Worm (Caenorhabditis elegans) whole organism, L1 larva: ENCODE results near the gene csn-1.

Experiments
- C16A3.4 ChIP-seq: fragments of 150-350 bp; optimal IDR thresholded peaks from 2 replicates; lab custom pipeline; 2014; ENCODE audit warnings: missing biosample characterization, missing genetic modification characterization
- F16B12.6 ChIP-seq: fragments of 150-350 bp; optimal IDR thresholded peaks from 2 replicates; lab custom pipeline; 2014; ENCODE audit warnings: missing biosample characterization, missing genetic modification characterization
- aly-2 ChIP-seq: fragments of 150-350 bp; optimal IDR thresholded peaks from 2 replicates; lab custom pipeline; 2014; ENCODE audit warnings: missing biosample characterization, missing genetic modification characterization
- blmp-1 ChIP-seq: fragments of 150-350 bp; optimal IDR thresholded peaks from 2 replicates; lab custom pipeline; 2014; ENCODE audit warnings: missing biosample characterization, missing genetic modification characterization
- ces-1 ChIP-seq: fragments of 150-350 bp; optimal IDR thresholded peaks from 2 replicates; lab custom pipeline; 2014; ENCODE audit warnings: missing biosample characterization, missing genetic modification reagents, missing genetic modification characterization
- dsc-1 ChIP-seq: sonication (generic microtip); optimal IDR thresholded peaks from 2 replicates; lab custom pipeline; 2016; ENCODE audit warnings: mild to moderate bottlenecking, missing genetic modification characterization, missing compliant biosample characterization
- efl-1 ChIP-seq, 4 experiments: fragments of 150-350 bp; optimal IDR thresholded peaks in 3 of 4; peaks in 1 of 4; 1 replicate in 1 of 4; 2 replicates in 3 of 4; lab custom pipeline; 2014; ENCODE audit warnings: missing biosample characterization in 2 of 4, missing genetic modification characterization in 2 of 4, missing genetic modification reagents in 2 of 4
- egl-13 ChIP-seq: sonication (generic microtip); optimal IDR thresholded peaks from 2 replicates; lab custom pipeline; 2016; ENCODE audit warnings: missing genotype, missing genetic modification reagents, missing genetic modification characterization, missing compliant biosample characterization
- elt-3 ChIP-seq, 6 experiments: fragments of 150-350 bp in 1 of 6; sonication (generic microtip); optimal IDR thresholded peaks; 2 replicates each; lab custom pipeline; 2017 to 2018; ENCODE audit warnings: missing biosample characterization in 6 of 6, missing genetic modification characterization in 6 of 6, inconsistent platforms in 1 of 6
- grh-1 ChIP-seq: fragments of 200-800 bp; sonication (Bioruptor generic); IDR thresholded peaks from 2 replicates; pipeline ENCODE4 v1.3.6; 2022; ENCODE audit warnings: missing genetic modification reagents, missing genetic modification characterization, missing compliant biosample characterization
- hlh-4 ChIP-seq: sonication (generic microtip); optimal IDR thresholded peaks from 2 replicates; lab custom pipeline; 2016; ENCODE audit warnings: mild to moderate bottlenecking, missing genetic modification characterization, missing compliant biosample characterization
- isw-1 ChIP-seq: fragments of 200-800 bp; sonication (Bioruptor generic); IDR thresholded peaks from 2 replicates; pipeline ENCODE4 v1.3.6; 2022; ENCODE audit warnings: missing genetic modification characterization, missing compliant biosample characterization
- jun-1 ChIP-seq: fragments of 150-350 bp; optimal IDR thresholded peaks from 2 replicates; lab custom pipeline; 2014; ENCODE audit warnings: missing biosample characterization, missing genetic modification reagents, missing genetic modification characterization
- lin-13 ChIP-seq: fragments of 150-350 bp; optimal IDR thresholded peaks from 2 replicates; lab custom pipeline; 2014; ENCODE audit warnings: missing biosample characterization, missing genetic modification reagents, missing genetic modification characterization
- lin-14 ChIP-seq: fragments of 200-800 bp; sonication (Bioruptor generic); optimal IDR thresholded peaks from 2 replicates; lab custom pipeline; 2018; ENCODE audit warnings: mild to moderate bottlenecking, missing genetic modification characterization, moderate library complexity, missing compliant biosample characterization
- lir-3 ChIP-seq: sonication (generic microtip); optimal IDR thresholded peaks from 2 replicates; lab custom pipeline; 2016; ENCODE audit warnings: mild to moderate bottlenecking, missing genetic modification characterization, moderate library complexity, missing compliant biosample characterization; ENCODE audit not compliant: poor library complexity
- mdl-1 ChIP-seq, 2 experiments: fragments of 150-350 bp; optimal IDR thresholded peaks; 2 replicates each; lab custom pipeline; 2014 to 2017; ENCODE audit warnings: missing biosample characterization in 2 of 2, missing genetic modification characterization in 2 of 2, inconsistent platforms in 1 of 2
- mef-2 ChIP-seq: fragments of 150-350 bp; optimal IDR thresholded peaks from 2 replicates; lab custom pipeline; 2014; ENCODE audit warnings: missing biosample characterization, missing genetic modification characterization
- mep-1 ChIP-seq: fragments of 150-350 bp; optimal IDR thresholded peaks from 2 replicates; lab custom pipeline; 2014; ENCODE audit warnings: missing biosample characterization, missing genetic modification characterization
- nhr-11 ChIP-seq: fragments of 150-350 bp; optimal IDR thresholded peaks from 2 replicates; lab custom pipeline; 2014; ENCODE audit warnings: missing biosample characterization, missing genetic modification characterization
- nhr-19 ChIP-seq: fragments of 200-800 bp; sonication (Bioruptor generic); conservative IDR thresholded peaks from 2 replicates; pipeline ENCODE4 v1.3.6; 2022; ENCODE audit warnings: missing genetic modification characterization, missing compliant biosample characterization
- nhr-20 ChIP-seq: sonication (generic microtip); optimal IDR thresholded peaks from 2 replicates; lab custom pipeline; 2016; ENCODE audit warnings: mild to moderate bottlenecking, missing genetic modification characterization, missing compliant biosample characterization
- nhr-237 ChIP-seq: fragments of 150-350 bp; optimal IDR thresholded peaks from 2 replicates; lab custom pipeline; 2014; ENCODE audit warnings: missing biosample characterization, missing genetic modification characterization
- nhr-28 ChIP-seq: fragments of 150-350 bp; optimal IDR thresholded peaks from 2 replicates; lab custom pipeline; 2014; ENCODE audit warnings: missing biosample characterization, missing genetic modification characterization
- nhr-47 ChIP-seq: sonication (generic microtip); optimal IDR thresholded peaks from 2 replicates; lab custom pipeline; 2016; ENCODE audit warnings: mild to moderate bottlenecking, missing genetic modification characterization, moderate library complexity, missing compliant biosample characterization
- nhr-71 ChIP-seq: sonication (generic microtip); optimal IDR thresholded peaks from 2 replicates; lab custom pipeline; 2016; ENCODE audit warnings: mild to moderate bottlenecking, missing genetic modification characterization, moderate library complexity, missing compliant biosample characterization
- nhr-77 ChIP-seq: fragments of 150-350 bp; optimal IDR thresholded peaks from 2 replicates; lab custom pipeline; 2014; ENCODE audit warnings: missing biosample characterization, missing genetic modification characterization
- nhr-84 ChIP-seq: sonication (generic microtip); optimal IDR thresholded peaks from 2 replicates; lab custom pipeline; 2017; ENCODE audit warnings: missing biosample characterization, missing genetic modification characterization
- nhr-90 ChIP-seq: sonication (generic microtip); optimal IDR thresholded peaks from 2 replicates; lab custom pipeline; 2016; ENCODE audit warnings: mild to moderate bottlenecking, missing genetic modification characterization, missing compliant biosample characterization; ENCODE audit not compliant: poor library complexity
- pag-3 ChIP-seq: sonication (generic microtip); optimal IDR thresholded peaks from 2 replicates; lab custom pipeline; 2017; ENCODE audit warnings: missing genetic modification characterization, mild to moderate bottlenecking, missing compliant biosample characterization, antibody characterized with exemption, borderline replicate concordance; ENCODE audit not compliant: insufficient read depth
- pax-3 ChIP-seq: fragments of 200-800 bp; sonication (Bioruptor generic); optimal IDR thresholded peaks from 2 replicates; lab custom pipeline; 2018; ENCODE audit warnings: mild to moderate bottlenecking, missing genetic modification characterization, moderate library complexity, missing compliant biosample characterization
- rnt-1 ChIP-seq: sonication (generic microtip); optimal IDR thresholded peaks from 2 replicates; lab custom pipeline; 2016; ENCODE audit warnings: mild to moderate bottlenecking, missing genetic modification characterization, moderate library complexity, missing compliant biosample characterization
- snpc-4 ChIP-seq: fragments of 150-350 bp; optimal IDR thresholded peaks from 2 replicates; lab custom pipeline; 2014; ENCODE audit warnings: missing biosample characterization, missing genetic modification characterization
- sox-4 ChIP-seq: sonication (generic microtip); optimal IDR thresholded peaks from 2 replicates; lab custom pipeline; 2016; ENCODE audit warnings: missing genetic modification characterization, missing compliant biosample characterization
- sup-37 ChIP-seq: fragments of 200-800 bp; sonication (Bioruptor generic); optimal IDR thresholded peaks from 2 replicates; lab custom pipeline; 2018; ENCODE audit warnings: mild to moderate bottlenecking, missing genetic modification characterization, missing compliant biosample characterization
- tlp-1 ChIP-seq: fragments of 150-350 bp; optimal IDR thresholded peaks from 2 replicates; lab custom pipeline; 2014; ENCODE audit warnings: missing biosample characterization, missing genetic modification characterization
- unc-30 ChIP-seq: sonication (generic microtip); optimal IDR thresholded peaks from 2 replicates; lab custom pipeline; 2017; ENCODE audit warnings: missing biosample characterization, missing genetic modification characterization
- zip-4 ChIP-seq: fragments of 200-800 bp; sonication (Bioruptor generic); optimal IDR thresholded peaks from 2 replicates; lab custom pipeline; 2018; ENCODE audit warnings: mild to moderate bottlenecking, missing genetic modification characterization, moderate library complexity, missing compliant biosample characterization
- ztf-11 ChIP-seq, 2 experiments: sonication (generic microtip); optimal IDR thresholded peaks; 2 replicates each; lab custom pipeline; 2016 to 2017; ENCODE audit warnings: missing genetic modification characterization in 2 of 2, missing biosample characterization in 1 of 2, missing compliant biosample characterization in 1 of 2

Gene csn-1

DNA sequence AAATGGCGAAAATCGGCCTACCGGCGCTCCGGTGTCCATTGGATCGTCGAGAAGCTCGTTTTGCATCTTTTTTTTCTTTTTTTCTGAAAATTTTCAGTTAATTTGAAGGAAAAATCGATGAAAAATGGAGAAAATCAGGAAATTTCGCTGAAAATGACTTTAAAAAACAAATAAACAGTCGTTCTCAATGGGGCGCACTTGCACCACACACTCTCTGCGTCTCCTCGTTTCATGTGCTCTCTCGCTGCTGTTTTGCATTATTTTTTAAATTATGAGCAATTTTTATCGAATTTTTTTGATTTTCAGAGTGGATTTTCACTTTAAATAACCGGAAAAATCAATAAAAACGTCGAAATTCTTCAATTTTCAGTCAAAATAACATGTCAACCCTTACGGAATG is at the start of gene csn-1 (continued):
- TF ChIP-seq nhr-77 (tag; lab: Kevin White, UChicago) (no peak), nhr-90 (tag; lab: Kevin White, UChicago) (no peak), grh-1 (GFP tag; lab: Robert Waterston, UW) (no peak), lin-13 (GFP tag; lab: Kevin White, UChicago) (no peak), rnt-1 (tag; lab: Kevin White, UChicago) (no peak), sox-4 (tag; lab: Kevin White, UChicago) (no peak), nhr-19 (GFP tag; lab: Robert Waterston, UW) (no peak), nhr-47 (tag; lab: Kevin White, UChicago) (no peak), nhr-237 (no peak), F16B12.6 (tag; lab: Kevin White, UChicago) (no peak), lir-3 (no peak), isw-1 (GFP tag; lab: Robert Waterston, UW) (peak; percentile 1; the same call in 1 of the 2 replicates), nhr-11 (tag; lab: Kevin White, UChicago) (no peak), lin-14 (no peak), aly-2 (tag; lab: Kevin White, UChicago) (no peak), nhr-20 (no peak), mef-2 (tag; lab: Kevin White, UChicago) (no peak), sup-37 (GFP tag; lab: Kevin White, UChicago) (no peak), mdl-1 (tag; optimal IDR thresholded peaks at IDR 0.05; lab: Kevin White, UChicago) (no peak), nhr-71 (tag; lab: Kevin White, UChicago) (no peak), mep-1 (tag; lab: Kevin White, UChicago) (no peak), dsc-1 (no peak), efl-1 (optimal IDR thresholded peaks at IDR 0.05; lab: Kevin White, UChicago) (peak; percentile 48 to 54), efl-1 (GFP tag; optimal IDR thresholded peaks at IDR 0.05 in 1 of 2; lab: Kevin White, UChicago) (peak in 1 of 2 experiments; percentile 39), ztf-11 (tag; optimal IDR thresholded peaks at IDR 0.05; lab: Kevin White, UChicago) (no peak), jun-1 (tag; lab: Kevin White, UChicago) (no peak), snpc-4 (tag; lab: Kevin White, UChicago) (peak; percentile 25), hlh-4 (no peak), C16A3.4 (tag; lab: Kevin White, UChicago) (no peak), pax-3 (no peak), unc-30 (tag; lab: Kevin White, UChicago) (no peak)

DNA sequence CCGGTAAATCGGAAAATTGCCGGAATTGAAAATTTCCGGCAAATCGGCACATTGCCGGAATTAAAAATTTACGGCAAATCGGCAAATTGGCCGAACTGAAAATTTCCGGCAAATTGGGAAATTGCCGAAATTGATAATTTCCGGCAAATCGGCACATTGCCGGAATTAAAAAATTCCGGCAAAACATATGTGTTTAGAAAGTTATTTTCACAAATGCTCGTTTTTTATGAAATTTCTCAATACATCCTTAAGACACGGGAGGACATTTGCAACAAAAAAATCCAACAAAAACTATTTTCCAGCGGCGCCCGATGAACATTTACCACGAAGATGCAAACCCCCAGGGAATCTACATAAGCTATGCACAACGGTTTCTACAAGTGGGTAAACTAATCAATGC is 48.3 kb upstream of the csn-1 start, which contains the start of gene C06H5.8:
Gene C06H5.8, plus strand, starts transcription at position 301 of the 400 bp plus-strand sequence.
- TF ChIP-seq snpc-4 (tag; lab: Kevin White, UChicago) (no peak), mdl-1 (tag; optimal IDR thresholded peaks at IDR 0.05; lab: Kevin White, UChicago) (no peak), efl-1 (optimal IDR thresholded peaks at IDR 0.05; lab: Kevin White, UChicago) (no peak), efl-1 (GFP tag; optimal IDR thresholded peaks at IDR 0.05 in 1 of 2; lab: Kevin White, UChicago) (no peak), egl-13 (tag; lab: Kevin White, UChicago) (no peak), nhr-84 (tag; lab: Kevin White, UChicago) (no peak), zip-4 (no peak), ces-1 (no peak), pag-3 (tag; lab: Kevin White, UChicago) (no peak), tlp-1 (tag; lab: Kevin White, UChicago) (no peak)

DNA sequence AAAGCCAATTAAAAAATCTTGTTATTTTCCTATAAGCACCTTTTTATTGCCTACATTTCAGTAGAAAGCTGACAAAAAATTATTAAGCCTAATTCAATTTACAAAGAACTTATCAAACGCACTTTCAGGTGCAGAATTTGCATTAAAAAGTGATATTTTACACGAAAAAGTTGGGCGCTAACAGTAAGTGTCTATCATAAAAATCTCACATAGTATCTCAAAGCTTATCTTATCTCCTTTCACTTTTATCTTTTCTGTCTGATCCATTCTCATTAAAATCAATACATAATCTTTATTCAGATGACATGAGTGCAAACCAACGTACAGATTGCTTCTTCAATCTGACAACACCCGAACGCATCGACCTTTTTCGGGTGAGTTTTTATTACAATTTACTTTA is 39.6 kb upstream of the csn-1 start, which contains the start of gene dcar-1:
Gene dcar-1, plus strand, starts transcription at position 301 of the 400 bp plus-strand sequence.
- TF ChIP-seq blmp-1 (tag; lab: Kevin White, UChicago) (peak; percentile 75), nhr-28 (tag; lab: Kevin White, UChicago) (no peak), elt-3 (tag; optimal IDR thresholded peaks at IDR 0.05; lab: Kevin White, UChicago) (peak in 2 of 6 experiments; percentile 17 to 23)
